Fruit fly (Drosophila melanogaster): ENCODE data around the gene aay.
A peak's percentile ranks its signal among the peaks of the same experiment; 100 is the strongest.

aay gene

DNA sequence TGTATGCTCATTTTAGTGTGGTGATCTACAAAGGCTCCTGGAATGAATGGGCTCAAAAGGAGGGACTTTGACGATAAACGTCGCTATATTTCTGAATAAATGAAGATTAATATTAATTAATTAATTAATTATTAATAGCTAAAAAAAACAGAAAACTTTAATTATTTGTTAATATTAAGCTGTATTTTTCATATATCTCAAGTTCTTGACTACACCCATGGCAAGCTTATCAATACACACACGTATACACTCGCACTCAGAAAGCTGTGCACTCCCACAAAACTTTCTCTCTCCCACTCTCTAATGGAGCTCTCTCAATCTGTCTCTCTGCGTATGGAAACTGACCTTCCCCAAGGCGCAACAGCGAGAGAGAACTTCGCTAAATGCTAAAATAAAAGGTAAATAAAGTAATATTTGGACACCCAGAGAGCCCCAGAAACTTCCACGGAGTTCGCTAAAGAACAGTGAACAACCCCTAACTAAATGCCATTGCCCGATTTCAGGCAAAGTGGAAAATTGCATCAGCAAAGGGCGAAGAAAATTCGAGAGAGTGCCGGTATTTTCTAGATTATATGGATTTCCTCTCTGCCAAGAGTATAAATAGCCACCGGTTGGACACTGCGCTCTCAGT, 49.6 kb upstream of the aay start (continued):
- TF ChIP-seq Lpt (GFP tag; optimal IDR thresholded peaks at IDR 0.05) (peak; percentile 62), CG4318 (GFP tag; optimal IDR thresholded peaks at IDR 0.05) (peak; percentile 73), CG9139 (GFP tag; optimal IDR thresholded peaks at IDR 0.05) (peak; percentile 53), CG10631 (GFP tag; optimal IDR thresholded peaks at IDR 0.05) (peak; percentile 83), OdsH (GFP tag; optimal IDR thresholded peaks at IDR 0.05) (peak; percentile 78), CG15336 (GFP tag; IDR thresholded peaks at IDR 0.05) (peak; percentile 90), spab (GFP tag; optimal IDR thresholded peaks at IDR 0.05) (peak; percentile 46), CG31627 (GFP tag; optimal IDR thresholded peaks at IDR 0.05) (peak; percentile 43), eg (GFP tag; IDR thresholded peaks at IDR 0.05) (peak; percentile 86), CG3032 (tag; optimal IDR thresholded peaks at IDR 0.05) (peak; percentile 62), pdm3 (GFP tag; optimal IDR thresholded peaks at IDR 0.05) (peak; percentile 72), CG10669 (GFP tag; optimal IDR thresholded peaks at IDR 0.05) (peak; percentile 69), acj6 (GFP tag; optimal IDR thresholded peaks at IDR 0.05) (peak; percentile 83), svp (GFP tag) (peak; percentile 82), Eip75B (GFP tag; optimal IDR thresholded peaks at IDR 0.05) (peak; percentile 73), esn (GFP tag; optimal IDR thresholded peaks at IDR 0.05) (peak; percentile 83), Hr4 (GFP tag; optimal IDR thresholded peaks at IDR 0.05) (peak; percentile 84)

DNA sequence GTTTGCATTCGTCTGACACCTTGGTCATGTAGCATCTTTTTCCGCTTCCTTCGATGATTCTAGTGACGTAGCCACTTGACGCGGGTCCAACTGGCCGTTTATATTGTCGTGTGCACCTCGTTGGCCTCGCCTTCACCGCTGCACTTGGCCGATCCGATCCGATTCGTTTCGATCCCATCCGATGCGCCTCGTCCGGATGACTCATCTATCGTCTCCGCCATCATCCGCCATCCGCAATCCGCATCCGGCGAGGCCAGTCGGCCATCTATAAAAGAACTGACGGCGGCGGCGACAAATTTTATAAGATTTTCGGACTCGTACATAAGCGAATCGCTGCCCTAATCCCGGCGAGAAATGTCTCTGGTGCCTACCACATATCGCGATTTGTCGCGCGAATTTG, 47.9 kb upstream of the aay start, which contains the start of gene CG4461:
TSS of gene CG4461 (plus strand) at position 301 of the 400 bp plus-strand sequence.
- TF ChIP-seq CG8632 (GFP tag; optimal IDR thresholded peaks at IDR 0.05) = no peak
- no peak for TF ChIP-seq Sox14 (GFP tag; optimal IDR thresholded peaks at IDR 0.05)
- no peak for TF ChIP-seq CG6808 (GFP tag; optimal IDR thresholded peaks at IDR 0.05)
- TF ChIP-seq achi (GFP tag; optimal IDR thresholded peaks at IDR 0.05) = no peak
- no peak for TF ChIP-seq CG3032 (tag; optimal IDR thresholded peaks at IDR 0.05)
- TF ChIP-seq Eip78C (GFP tag) = no peak
- TF ChIP-seq Gug (GFP tag; IDR thresholded peaks at IDR 0.05) = no peak

DNA sequence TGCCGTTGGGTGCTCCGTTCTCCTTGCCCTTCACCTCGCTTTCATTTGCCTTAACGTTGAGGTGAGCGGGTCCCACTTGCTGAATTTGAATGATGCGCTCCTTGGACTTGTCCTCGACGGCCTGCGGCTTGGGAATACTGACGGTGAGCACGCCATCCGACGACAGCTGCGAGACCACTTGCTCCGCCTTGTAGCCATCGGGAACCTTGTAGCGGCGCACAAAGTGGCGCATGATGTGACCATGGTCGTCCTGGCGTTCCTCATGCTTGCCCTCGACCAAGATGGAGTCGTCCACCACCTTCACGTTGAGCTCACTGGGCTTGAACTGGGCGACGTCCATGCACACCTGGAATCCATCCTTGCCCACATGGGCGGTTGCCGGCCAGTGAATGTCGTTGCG, 46.5 kb upstream of the aay start:
- TF ChIP-seq Eip75B (GFP tag; optimal IDR thresholded peaks at IDR 0.05) (no peak), salr (GFP tag; optimal IDR thresholded peaks at IDR 0.05) (no peak), cyc (GFP tag; optimal IDR thresholded peaks at IDR 0.05) (no peak), svp (GFP tag) (no peak), topi (GFP tag; optimal IDR thresholded peaks at IDR 0.05) (no peak), CG10669 (GFP tag; optimal IDR thresholded peaks at IDR 0.05) (no peak), pdm3 (GFP tag; optimal IDR thresholded peaks at IDR 0.05) (no peak), Lpt (GFP tag; optimal IDR thresholded peaks at IDR 0.05) (no peak), CG7368 (GFP tag; optimal IDR thresholded peaks at IDR 0.05) (no peak), fkh (GFP tag; optimal IDR thresholded peaks at IDR 0.05) (no peak), OdsH (GFP tag; optimal IDR thresholded peaks at IDR 0.05) (no peak), CG3032 (tag; optimal IDR thresholded peaks at IDR 0.05) (no peak), Eip93F (GFP tag; optimal IDR thresholded peaks at IDR 0.05) (no peak), vri (GFP tag; optimal IDR thresholded peaks at IDR 0.05) (no peak), Eip78C (GFP tag) (no peak), fd85E (GFP tag; optimal IDR thresholded peaks at IDR 0.05) (no peak)

DNA sequence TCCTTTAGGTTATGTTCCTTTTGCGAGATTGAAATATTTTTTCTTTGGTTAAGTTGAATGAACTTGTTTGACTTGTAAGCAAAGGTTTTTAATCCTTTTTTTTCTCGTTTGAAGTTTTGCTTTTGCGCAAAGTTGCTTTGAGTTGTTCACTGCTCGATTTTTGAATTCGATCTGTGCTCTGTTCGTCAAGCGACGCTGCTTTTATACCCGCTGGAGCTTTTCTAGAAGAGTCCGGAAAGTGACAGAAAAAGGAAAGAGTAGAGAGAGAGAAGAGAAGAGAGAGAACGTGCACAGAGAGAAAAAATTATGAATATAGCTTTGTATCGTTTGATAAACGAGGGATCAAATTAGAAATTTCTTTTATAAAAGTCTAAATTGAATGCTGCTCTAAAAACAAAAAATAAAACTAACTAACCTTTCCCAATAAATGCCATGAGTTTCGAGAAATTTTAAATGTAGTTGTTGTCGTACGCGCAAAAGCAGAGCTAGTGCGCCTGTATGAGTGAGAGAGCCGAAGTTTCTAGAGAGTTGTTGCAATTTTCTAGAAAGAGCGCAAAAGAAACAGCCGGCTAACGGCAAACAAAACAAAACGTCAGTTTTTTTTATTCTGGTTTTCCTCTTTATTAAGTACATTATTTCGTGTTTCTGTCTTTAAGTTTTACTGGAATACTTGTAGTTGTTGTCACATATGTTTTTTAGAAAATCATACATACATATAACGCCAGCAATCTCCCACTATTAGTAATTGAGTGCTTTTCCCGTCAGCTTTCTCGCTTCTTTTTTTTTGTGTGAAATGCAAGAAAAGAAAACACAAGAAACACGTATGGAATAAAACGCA, 45.6 kb upstream of the aay start, which contains the start of gene Hsp26:
TSS of gene Hsp26 (minus strand) at position 230 of the 838 bp plus-strand sequence.
- TF ChIP-seq CG7368 (GFP tag; optimal IDR thresholded peaks at IDR 0.05) (peak; percentile 84), CG3032 (tag; optimal IDR thresholded peaks at IDR 0.05) (peak; percentile 75), CG15336 (GFP tag; IDR thresholded peaks at IDR 0.05) (peak; percentile 98), CG4318 (GFP tag; optimal IDR thresholded peaks at IDR 0.05) (peak; percentile 79), esn (GFP tag; optimal IDR thresholded peaks at IDR 0.05) (peak; percentile 97), lz (GFP tag; optimal IDR thresholded peaks at IDR 0.05) (peak; percentile 94), CG34406 (GFP tag; optimal IDR thresholded peaks at IDR 0.05) (peak; percentile 92), CG11902 (GFP tag; optimal IDR thresholded peaks at IDR 0.05) (peak; percentile 68), Hr38 (GFP tag; optimal IDR thresholded peaks at IDR 0.05) (no peak), Ets96B (tag; optimal IDR thresholded peaks at IDR 0.05) (peak; percentile 91), svp (GFP tag) (peak; percentile 97), CG6808 (GFP tag; optimal IDR thresholded peaks at IDR 0.05) (peak; percentile 89), fd85E (GFP tag; optimal IDR thresholded peaks at IDR 0.05) (peak; percentile 88), CG8632 (GFP tag; optimal IDR thresholded peaks at IDR 0.05) (peak; percentile 95), vri (GFP tag; optimal IDR thresholded peaks at IDR 0.05) (peak; percentile 94), salr (GFP tag; optimal IDR thresholded peaks at IDR 0.05) (peak; percentile 74 to 90), eg (GFP tag; IDR thresholded peaks at IDR 0.05) (peak; percentile 95), fd59A (GFP tag; optimal IDR thresholded peaks at IDR 0.05) (peak; percentile 71), Eip78C (GFP tag) (peak; percentile 98), CG11294 (GFP tag; IDR thresholded peaks at IDR 0.05) (peak; percentile 87), CG10669 (GFP tag; optimal IDR thresholded peaks at IDR 0.05) (peak; percentile 80), Blimp-1 (GFP tag; optimal IDR thresholded peaks at IDR 0.05) (peak; percentile 51), Gug (GFP tag; IDR thresholded peaks at IDR 0.05) (peak; percentile 85), Eip93F (GFP tag; optimal IDR thresholded peaks at IDR 0.05) (peak; percentile 70), achi (GFP tag; optimal IDR thresholded peaks at IDR 0.05) (peak; percentile 93), net (GFP tag; optimal IDR thresholded peaks at IDR 0.05) (peak; percentile 96)

Measured in whole organism, prepupa.